Worm (Caenorhabditis elegans) whole organism, early embryonic: ENCODE data around the gene T09F3.2.

Experiments
- aly-1 ChIP-seq: sonication (generic microtip); optimal IDR thresholded peaks from 2 replicates; lab custom pipeline; 2016; ENCODE audit warnings: missing genetic modification characterization, missing compliant biosample characterization
- ama-1 ChIP-seq: fragments of 150-350 bp; optimal IDR thresholded peaks from 2 replicates; lab custom pipeline; 2014
- ets-7 ChIP-seq: sonication (generic microtip); optimal IDR thresholded peaks from 2 replicates; lab custom pipeline; 2016; ENCODE audit warnings: missing genotype, missing genetic modification characterization, missing compliant biosample characterization
- hmbx-1 ChIP-seq: sonication (generic microtip); optimal IDR thresholded peaks from 2 replicates; lab custom pipeline; 2016; ENCODE audit warnings: mild to moderate bottlenecking, missing genetic modification characterization, missing compliant biosample characterization
- hnd-1 ChIP-seq: sonication (generic microtip); optimal IDR thresholded peaks from 2 replicates; lab custom pipeline; 2016; ENCODE audit warnings: missing genetic modification characterization, missing compliant biosample characterization
- tbx-37 ChIP-seq: fragments of 200-800 bp; sonication (Bioruptor generic); conservative IDR thresholded peaks from 2 replicates; pipeline ENCODE4 v1.3.6; 2022; ENCODE audit warnings: missing genetic modification reagents, missing genetic modification characterization, missing compliant biosample characterization

DNA sequence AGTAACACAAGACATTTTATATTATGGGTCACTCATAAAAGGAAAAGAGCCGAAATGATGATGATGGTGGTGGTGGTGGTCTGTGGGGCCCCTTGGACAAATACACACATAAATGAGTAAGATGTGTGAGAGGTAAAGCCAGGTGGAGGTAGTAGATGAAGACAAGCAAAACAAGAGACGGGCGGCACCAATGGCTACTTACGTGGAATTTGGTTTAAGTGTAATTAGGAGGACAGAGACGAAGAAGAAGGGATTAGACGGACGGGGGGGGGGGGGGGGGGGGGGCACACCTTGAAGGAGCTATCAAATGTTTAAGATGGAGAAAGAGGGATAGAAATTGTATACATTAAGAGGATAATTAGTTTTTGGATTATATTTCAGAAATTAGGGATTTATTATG, 16.2 kb upstream of the T09F3.2 start:
- TF ChIP-seq aly-1 (tag; lab: Kevin White, UChicago) (no peak), ets-7 (tag; lab: Kevin White, UChicago) (no peak), hmbx-1 (tag; lab: Kevin White, UChicago) (no peak), ama-1 (lab: Kevin White, UChicago) (no peak), hnd-1 (tag; lab: Kevin White, UChicago) (no peak), tbx-37 (GFP tag; lab: Robert Waterston, UW) (no peak)
